Worm (Caenorhabditis elegans) whole organism, L4 larva: ENCODE data around the gene vha-13.
A peak's percentile ranks its signal among the peaks of the same experiment; 100 is the strongest.

ENCODE experiments used
- D1046.2 ChIP-seq: fragments of 200-800 bp; sonication (Bioruptor generic); IDR thresholded peaks from 2 replicates; pipeline ENCODE4 v1.3.6; 2022; ENCODE audit warnings: missing genetic modification characterization, missing compliant biosample characterization
- aly-2 ChIP-seq: sonication (generic microtip); optimal IDR thresholded peaks from 2 replicates; lab custom pipeline; 2018; ENCODE audit warnings: missing biosample characterization, missing genetic modification characterization
- ama-1 ChIP-seq: fragments of 150-350 bp; optimal IDR thresholded peaks from 2 replicates; lab custom pipeline; 2014; ENCODE audit warnings: inconsistent platforms, mixed read lengths
- egl-27 ChIP-seq: sonication (generic microtip); optimal IDR thresholded peaks from 3 replicates; lab custom pipeline; 2017; ENCODE audit warnings: missing biosample characterization, missing genetic modification reagents, missing genetic modification characterization
- fos-1 ChIP-seq: fragments of 150-350 bp; optimal IDR thresholded peaks from 2 replicates; lab custom pipeline; 2014; ENCODE audit warnings: missing biosample characterization, missing genetic modification characterization
- hif-1 ChIP-seq, 2 experiments: sonication (generic microtip); optimal IDR thresholded peaks; 2 replicates each; lab custom pipeline; 2016 to 2017; ENCODE audit warnings: missing compliant biosample characterization in 2 of 2, missing genetic modification characterization in 2 of 2, missing genetic modification reagents in 2 of 2, missing genotype in 2 of 2, mild to moderate bottlenecking in 1 of 2
- madf-5 ChIP-seq, 2 experiments: fragments of 200-800 bp; sonication (Bioruptor generic); IDR thresholded peaks; 2 replicates each; pipeline ENCODE4 v1.3.6; 2022; ENCODE audit warnings: missing compliant biosample characterization in 2 of 2, missing genetic modification characterization in 2 of 2
- nhr-11 ChIP-seq: fragments of 150-350 bp; optimal IDR thresholded peaks from 2 replicates; lab custom pipeline; 2014; ENCODE audit warnings: missing biosample characterization, missing genetic modification characterization
- nhr-28 ChIP-seq: fragments of 150-350 bp; optimal IDR thresholded peaks from 2 replicates; lab custom pipeline; 2014; ENCODE audit warnings: missing biosample characterization, missing genetic modification characterization
- pha-4 ChIP-seq, 2 experiments: fragments of 150-350 bp in 1 of 2; fragments of 200-800 bp in 1 of 2; sonication (Bioruptor generic) in 1 of 2; IDR thresholded peaks in 1 of 2; optimal IDR thresholded peaks in 1 of 2; 2 replicates each; pipeline versions ENCODE4 v1.3.6 to Lab custom; 2014 to 2022; ENCODE audit warnings: missing genetic modification characterization in 2 of 2, missing genetic modification reagents in 2 of 2, missing biosample characterization in 1 of 2, missing compliant biosample characterization in 1 of 2
- sdz-12 ChIP-seq: fragments of 200-800 bp; sonication (Bioruptor generic); optimal IDR thresholded peaks from 2 replicates; lab custom pipeline; 2018; ENCODE audit warnings: mild to moderate bottlenecking, missing genetic modification characterization, missing compliant biosample characterization
- spr-3 ChIP-seq: fragments of 200-800 bp; sonication (Bioruptor generic); optimal IDR thresholded peaks from 2 replicates; lab custom pipeline; 2018; ENCODE audit warnings: mild to moderate bottlenecking, missing genetic modification characterization, missing compliant biosample characterization
- unc-130 ChIP-seq: sonication (generic microtip); optimal IDR thresholded peaks from 2 replicates; lab custom pipeline; 2016; ENCODE audit warnings: missing genetic modification reagents, missing genetic modification characterization, missing compliant biosample characterization
- zag-1 ChIP-seq: fragments of 150-350 bp; optimal IDR thresholded peaks from 2 replicates; lab custom pipeline; 2014; ENCODE audit warnings: missing biosample characterization, missing genetic modification characterization

- TF ChIP-seq egl-27 (tag; lab: Kevin White, UChicago) (no peak), aly-2 (tag; lab: Kevin White, UChicago) (peak; percentile 83), D1046.2 (GFP tag; lab: Robert Waterston, UW) (0 out of 2 replicates have a peak, but pooled peaks have one; percentile 7), pha-4 (GFP tag; IDR thresholded peaks at IDR 0.05; lab: Robert Waterston, UW) (peak; percentile 67), pha-4 (tag; optimal IDR thresholded peaks at IDR 0.05; lab: Kevin White, UChicago) (no peak), fos-1 (tag; lab: Kevin White, UChicago) (no peak), madf-5 (GFP tag; IDR thresholded peaks at IDR 0.05; lab: Robert Waterston, UW) (0 out of 4 replicates have a peak, but pooled peaks have one; percentile 3 to 18), unc-130 (GFP tag; lab: Kevin White, UChicago) (no peak), nhr-11 (tag; lab: Kevin White, UChicago) (no peak), zag-1 (tag; lab: Kevin White, UChicago) (no peak), nhr-28 (no peak), sdz-12 (peak; percentile 85), ama-1 (lab: Kevin White, UChicago) (peak; percentile 80), hif-1 (tag; optimal IDR thresholded peaks at IDR 0.05; lab: Kevin White, UChicago) (no peak), spr-3 (GFP tag; lab: Kevin White, UChicago) (peak; percentile 67)
Measured at ce11 chrV:14354258-14354877, 2.9 kb downstream of the vha-13 start, which contains the start of gene Y49A3A.3.
